1 fruit fly cellular context compared by ENCODE assay signal in the genomic region with DNA sequence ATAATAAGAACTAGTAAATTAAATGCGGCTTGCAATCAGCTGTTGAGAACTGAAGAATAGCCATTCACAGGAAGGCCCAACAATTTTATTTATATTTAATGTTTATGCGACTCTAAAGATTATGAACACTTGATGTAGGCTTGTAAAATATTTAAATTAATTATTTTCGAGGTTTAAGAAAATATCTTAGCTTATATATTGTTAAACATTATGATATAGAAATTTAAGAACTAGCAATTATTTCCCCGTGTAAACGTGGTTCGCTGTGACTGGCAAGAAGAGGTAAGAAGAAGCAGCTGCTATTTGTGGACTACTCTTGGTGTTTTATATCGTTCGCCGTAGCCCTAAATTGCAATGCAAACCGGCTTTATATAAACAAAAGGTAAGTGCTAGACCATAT.
A peak's percentile ranks its signal among the peaks of the same experiment; 100 is the strongest.
TF ChIP-seq lines count a peak whose summit lies in the region.

TSS of gene mRpL24 (minus strand) at position 62 of the 400 bp plus-strand sequence.
TSS of gene betaggt-I (plus strand) at position 280 of the 400 bp plus-strand sequence.

TF ChIP-seq in whole organism, embryonic, 481 proteins besides CTCF, POLR2A, EP300 and RAD21 (continued from another document and continues in another):
- TF ChIP-seq BEAF-32 (GFP tag; optimal IDR thresholded peaks at IDR 0.05; lab: Kevin White, UChicago) = peak; percentile 39
- peak; percentile 96 for TF ChIP-seq CG8388 (GFP tag; optimal IDR thresholded peaks at IDR 0.05; lab: Kevin White, UChicago)
- peak; percentile 87 for TF ChIP-seq Ravus (GFP tag; IDR thresholded peaks at IDR 0.05; lab: Robert Waterston, UW)
- peak; percentile 91 for TF ChIP-seq CG1024 (GFP tag; IDR thresholded peaks at IDR 0.05; lab: Robert Waterston, UW)
- peak; percentile 53 for TF ChIP-seq disco-r (GFP tag; optimal IDR thresholded peaks at IDR 0.05; lab: Kevin White, UChicago)
- TF ChIP-seq CG11560 (tag; IDR thresholded peaks at IDR 0.05; lab: Robert Waterston, UW) = peak; percentile 83
- peak; percentile 93 for TF ChIP-seq Sox100B (GFP tag; optimal IDR thresholded peaks at IDR 0.05; lab: Kevin White, UChicago)
- peak; percentile 95 for TF ChIP-seq CG11504 (tag; optimal IDR thresholded peaks at IDR 0.05; lab: Kevin White, UChicago)
- TF ChIP-seq CG18262 (tag; optimal IDR thresholded peaks at IDR 0.05; lab: Kevin White, UChicago) = peak; percentile 97
- TF ChIP-seq CG3995 (GFP tag; optimal IDR thresholded peaks at IDR 0.05; lab: Kevin White, UChicago) = peak; percentile 70
- no peak for TF ChIP-seq btn (GFP tag; optimal IDR thresholded peaks at IDR 0.05; lab: Kevin White, UChicago)
- peak; percentile 50 for TF ChIP-seq NC2α (GFP tag; optimal IDR thresholded peaks at IDR 0.05; lab: Kevin White, UChicago)
- TF ChIP-seq CG12299 (tag; optimal IDR thresholded peaks at IDR 0.05; lab: Kevin White, UChicago) = peak; percentile 96
- peak; percentile 72 for TF ChIP-seq bab2 (GFP tag; optimal IDR thresholded peaks at IDR 0.05; lab: Kevin White, UChicago)
- TF ChIP-seq Opbp (GFP tag; IDR thresholded peaks at IDR 0.05; lab: Robert Waterston, UW; ENCODE audit: partially characterized antibody) = no peak
- no peak for TF ChIP-seq zen2 (GFP tag; IDR thresholded peaks at IDR 0.05; lab: Robert Waterston, UW; ENCODE audit: partially characterized antibody)
- TF ChIP-seq MBD-R2 (GFP tag; IDR thresholded peaks at IDR 0.05; lab: Robert Waterston, UW) = peak; percentile 99
- peak; percentile 94 for TF ChIP-seq Ets65A (GFP tag; lab: Kevin White, UChicago)
- TF ChIP-seq CG6175 (GFP tag; IDR thresholded peaks at IDR 0.05; lab: Robert Waterston, UW) = peak; percentile 92
- TF ChIP-seq Pdp1 (GFP tag; optimal IDR thresholded peaks at IDR 0.05; lab: Kevin White, UChicago) = peak; percentile 72 to 88
- TF ChIP-seq E2f1 (GFP tag; IDR thresholded peaks at IDR 0.05; lab: Robert Waterston, UW) = peak; percentile 97
- peak; percentile 89 for TF ChIP-seq bowl (GFP tag; IDR thresholded peaks at IDR 0.05; lab: Robert Waterston, UW)
- TF ChIP-seq Hand (GFP tag; optimal IDR thresholded peaks at IDR 0.05; lab: Kevin White, UChicago) = peak; percentile 77
- peak; percentile 72 for TF ChIP-seq fd102C (GFP tag; optimal IDR thresholded peaks at IDR 0.05; lab: Kevin White, UChicago)
- peak; percentile 99 for TF ChIP-seq row (GFP tag; IDR thresholded peaks at IDR 0.05; lab: Robert Waterston, UW)
- TF ChIP-seq Usf (GFP tag; optimal IDR thresholded peaks at IDR 0.05; lab: Kevin White, UChicago) = peak; percentile 91
- peak; percentile 87 for TF ChIP-seq aop (GFP tag; IDR thresholded peaks at IDR 0.05; lab: Robert Waterston, UW)
- peak; percentile 88 for TF ChIP-seq CG12219 (GFP tag; optimal IDR thresholded peaks at IDR 0.05; lab: Kevin White, UChicago)
- TF ChIP-seq H2.0 (GFP tag; IDR thresholded peaks at IDR 0.05; lab: Robert Waterston, UW) = peak; percentile 97
- peak; percentile 96 for TF ChIP-seq CG13894 (tag; optimal IDR thresholded peaks at IDR 0.05; lab: Kevin White, UChicago)
- peak; percentile 85 to 97 for TF ChIP-seq Hr51 (GFP tag; optimal IDR thresholded peaks at IDR 0.05; lab: Kevin White, UChicago)
- TF ChIP-seq yki (optimal IDR thresholded peaks at IDR 0.05; lab: Kevin White, UChicago) = peak; percentile 56
- no peak for TF ChIP-seq lov (optimal IDR thresholded peaks at IDR 0.05; lab: Kevin White, UChicago)
- peak; percentile 93 for TF ChIP-seq lov (GFP tag; IDR thresholded peaks at IDR 0.05; lab: Robert Waterston, UW)
- TF ChIP-seq dmrt11E (tag; optimal IDR thresholded peaks at IDR 0.05; lab: Kevin White, UChicago) = peak; percentile 96
- TF ChIP-seq H15 (GFP tag; IDR thresholded peaks at IDR 0.05; lab: Robert Waterston, UW) = peak; percentile 96
- TF ChIP-seq CG42726 (GFP tag; IDR thresholded peaks at IDR 0.05; lab: Robert Waterston, UW; ENCODE audit: partially characterized antibody) = no peak
- TF ChIP-seq CG8765 (GFP tag; IDR thresholded peaks at IDR 0.05; lab: Robert Waterston, UW) = peak; percentile 95
- TF ChIP-seq CG1832 (GFP tag; optimal IDR thresholded peaks at IDR 0.05; lab: Kevin White, UChicago) = no peak
- TF ChIP-seq repo (GFP tag; optimal IDR thresholded peaks at IDR 0.05; lab: Kevin White, UChicago) = peak; percentile 12
- peak; percentile 84 for TF ChIP-seq CG8290 (GFP tag; optimal IDR thresholded peaks at IDR 0.05; lab: Kevin White, UChicago)
- TF ChIP-seq CG8290 (tag; optimal IDR thresholded peaks at IDR 0.05; lab: Kevin White, UChicago) = peak; percentile 9 to 74
- peak; percentile 40 for TF ChIP-seq Dref (GFP tag; IDR thresholded peaks at IDR 0.05; lab: Robert Waterston, UW)
- no peak for TF ChIP-seq nerfin-2 (GFP tag; IDR thresholded peaks at IDR 0.05; lab: Robert Waterston, UW; ENCODE audit: partially characterized antibody)
- peak; percentile 85 for TF ChIP-seq HLH54F (GFP tag; optimal IDR thresholded peaks at IDR 0.05; lab: Kevin White, UChicago)
- peak; percentile 94 for TF ChIP-seq CG12104 (GFP tag; optimal IDR thresholded peaks at IDR 0.05; lab: Kevin White, UChicago)
- TF ChIP-seq CG3065 (GFP tag; optimal IDR thresholded peaks at IDR 0.05; lab: Kevin White, UChicago) = peak; percentile 90
- peak; percentile 91 for TF ChIP-seq ewg (GFP tag; optimal IDR thresholded peaks at IDR 0.05; lab: Kevin White, UChicago)
- peak; percentile 55 for TF ChIP-seq CG8089 (GFP tag; optimal IDR thresholded peaks at IDR 0.05; lab: Kevin White, UChicago)
- TF ChIP-seq CG2120 (GFP tag; optimal IDR thresholded peaks at IDR 0.05; lab: Kevin White, UChicago) = peak; percentile 96
- TF ChIP-seq CG11456 (GFP tag; IDR thresholded peaks at IDR 0.05; lab: Robert Waterston, UW) = peak; percentile 94
- TF ChIP-seq CG17361 (GFP tag; IDR thresholded peaks at IDR 0.05; lab: Robert Waterston, UW) = peak; percentile 98
- TF ChIP-seq CG12744 (GFP tag; optimal IDR thresholded peaks at IDR 0.05; lab: Kevin White, UChicago) = peak; percentile 78
- TF ChIP-seq Dp (GFP tag; optimal IDR thresholded peaks at IDR 0.05; lab: Kevin White, UChicago) = peak; percentile 25
- peak; percentile 87 for TF ChIP-seq CG3838 (GFP tag; optimal IDR thresholded peaks at IDR 0.05; lab: Kevin White, UChicago)
- no peak for TF ChIP-seq CG2129 (GFP tag; IDR thresholded peaks at IDR 0.05; lab: Robert Waterston, UW; ENCODE audit: partially characterized antibody)
- TF ChIP-seq gro (GFP tag; optimal IDR thresholded peaks at IDR 0.05; lab: Kevin White, UChicago) = no peak
- peak; percentile 50 for TF ChIP-seq Atf-2 (GFP tag; optimal IDR thresholded peaks at IDR 0.05; lab: Kevin White, UChicago)
- TF ChIP-seq Doc3 (GFP tag; IDR thresholded peaks at IDR 0.05; lab: Robert Waterston, UW; ENCODE audit: partially characterized antibody) = no peak
- TF ChIP-seq nerfin-1 (tag; optimal IDR thresholded peaks at IDR 0.05; lab: Kevin White, UChicago) = peak; percentile 95
- peak; percentile 90 for TF ChIP-seq odd (GFP tag; optimal IDR thresholded peaks at IDR 0.05; lab: Kevin White, UChicago)
- TF ChIP-seq Lim3 (GFP tag; IDR thresholded peaks at IDR 0.05; lab: Robert Waterston, UW) = peak; percentile 75; the same call in 1 of the 2 replicates
- TF ChIP-seq CG7745 (tag; optimal IDR thresholded peaks at IDR 0.05; lab: Kevin White, UChicago) = peak; percentile 58
- no peak for TF ChIP-seq prd (optimal IDR thresholded peaks at IDR 0.05; lab: Kevin White, UChicago)
- peak; percentile 97 for TF ChIP-seq prd (GFP tag; IDR thresholded peaks at IDR 0.05; lab: Robert Waterston, UW)
- peak; percentile 31 for TF ChIP-seq CG9797 (GFP tag; optimal IDR thresholded peaks at IDR 0.05; lab: Kevin White, UChicago)
- TF ChIP-seq Hr39 (optimal IDR thresholded peaks at IDR 0.05; lab: Kevin White, UChicago) = no peak
- TF ChIP-seq CG32767 (GFP tag; IDR thresholded peaks at IDR 0.05; lab: Robert Waterston, UW) = peak; percentile 97
- peak; percentile 87 for TF ChIP-seq exex (tag; optimal IDR thresholded peaks at IDR 0.05; lab: Kevin White, UChicago)
- TF ChIP-seq Sry-β (GFP tag; optimal IDR thresholded peaks at IDR 0.05; lab: Kevin White, UChicago) = peak; percentile 43
- TF ChIP-seq CG1233 (GFP tag; optimal IDR thresholded peaks at IDR 0.05; lab: Kevin White, UChicago) = peak; percentile 95
- TF ChIP-seq eve (GFP tag; optimal IDR thresholded peaks at IDR 0.05; lab: Kevin White, UChicago) = no peak
- TF ChIP-seq CG3847 (GFP tag; IDR thresholded peaks at IDR 0.05; lab: Robert Waterston, UW) = peak; percentile 97
- peak; percentile 99 for TF ChIP-seq Xrp1 (GFP tag; IDR thresholded peaks at IDR 0.05; lab: Robert Waterston, UW)
- TF ChIP-seq emc (GFP tag; optimal IDR thresholded peaks at IDR 0.05; lab: Kevin White, UChicago) = peak; percentile 45
- peak; percentile 87 for TF ChIP-seq CG30431 (GFP tag; optimal IDR thresholded peaks at IDR 0.05; lab: Kevin White, UChicago)
- peak; percentile 92 for TF ChIP-seq CG3407 (GFP tag; optimal IDR thresholded peaks at IDR 0.05; lab: Kevin White, UChicago)
- peak; percentile 61 for TF ChIP-seq Ets97D (GFP tag; optimal IDR thresholded peaks at IDR 0.05; lab: Kevin White, UChicago)
- TF ChIP-seq CG5953 (GFP tag; IDR thresholded peaks at IDR 0.05; lab: Robert Waterston, UW) = peak; percentile 97
- peak; percentile 93 for TF ChIP-seq CG14667 (GFP tag; IDR thresholded peaks at IDR 0.05; lab: Robert Waterston, UW)
- TF ChIP-seq CG10462 (GFP tag; optimal IDR thresholded peaks at IDR 0.05; lab: Kevin White, UChicago) = peak; percentile 91
- peak; percentile 96 for TF ChIP-seq Abd-B (GFP tag; optimal IDR thresholded peaks at IDR 0.05; lab: Kevin White, UChicago)
- TF ChIP-seq CG2116 (GFP tag; optimal IDR thresholded peaks at IDR 0.05; lab: Kevin White, UChicago) = peak; percentile 85
- no peak; the same call in 2 of the 3 replicates for TF ChIP-seq knrl (GFP tag; IDR thresholded peaks at IDR 0.05; lab: Robert Waterston, UW; ENCODE audit: partially characterized antibody)
- TF ChIP-seq CG17385 (GFP tag; optimal IDR thresholded peaks at IDR 0.05; lab: Kevin White, UChicago) = peak; percentile 99
- peak; percentile 75 for TF ChIP-seq tup (GFP tag; optimal IDR thresholded peaks at IDR 0.05; lab: Kevin White, UChicago)
- peak; percentile 71 for TF ChIP-seq CG10274 (GFP tag; optimal IDR thresholded peaks at IDR 0.05; lab: Kevin White, UChicago)
- TF ChIP-seq dpn (GFP tag; optimal IDR thresholded peaks at IDR 0.05; lab: Kevin White, UChicago) = peak; percentile 50 to 95
- TF ChIP-seq CG18619 (GFP tag; optimal IDR thresholded peaks at IDR 0.05; lab: Kevin White, UChicago) = peak; percentile 93
- TF ChIP-seq CG14860 (GFP tag; IDR thresholded peaks at IDR 0.05; lab: Robert Waterston, UW; ENCODE audit: partially characterized antibody) = 0 out of 3 replicates have a peak, but pooled peaks have one; percentile 7
- TF ChIP-seq Vsx1 (GFP tag; optimal IDR thresholded peaks at IDR 0.05; lab: Kevin White, UChicago) = peak; percentile 79
- TF ChIP-seq CG16813 (GFP tag; IDR thresholded peaks at IDR 0.05; lab: Robert Waterston, UW; ENCODE audit: partially characterized antibody) = no peak
- TF ChIP-seq Rx (GFP tag; IDR thresholded peaks at IDR 0.05; lab: Robert Waterston, UW) = peak; percentile 97
- TF ChIP-seq CG6765 (GFP tag; optimal IDR thresholded peaks at IDR 0.05; lab: Kevin White, UChicago) = peak; percentile 93
- TF ChIP-seq wek (GFP tag; optimal IDR thresholded peaks at IDR 0.05; lab: Kevin White, UChicago) = peak; percentile 74
- peak; percentile 75 for TF ChIP-seq Jarid2 (GFP tag; optimal IDR thresholded peaks at IDR 0.05; lab: Kevin White, UChicago)
- TF ChIP-seq trem (tag; optimal IDR thresholded peaks at IDR 0.05; lab: Kevin White, UChicago) = peak; percentile 95
- peak; percentile 83 for TF ChIP-seq CG4707 (GFP tag; optimal IDR thresholded peaks at IDR 0.05; lab: Kevin White, UChicago)
- peak; percentile 94 for TF ChIP-seq wdn (GFP tag; IDR thresholded peaks at IDR 0.05; lab: Robert Waterston, UW)
- peak; percentile 91 for TF ChIP-seq CG11696 (GFP tag; IDR thresholded peaks at IDR 0.05; lab: Robert Waterston, UW)
- peak; percentile 89 for TF ChIP-seq cas (GFP tag; IDR thresholded peaks at IDR 0.05; lab: Robert Waterston, UW)
- peak; percentile 94 for TF ChIP-seq Blimp-1 (GFP tag; optimal IDR thresholded peaks at IDR 0.05; lab: Kevin White, UChicago)
- no peak for TF ChIP-seq nau (GFP tag; optimal IDR thresholded peaks at IDR 0.05; lab: Kevin White, UChicago)
- no peak for TF ChIP-seq Hr78 (GFP tag; optimal IDR thresholded peaks at IDR 0.05; lab: Kevin White, UChicago)
- TF ChIP-seq Atf3 (GFP tag; optimal IDR thresholded peaks at IDR 0.05; lab: Kevin White, UChicago) = peak; percentile 69
- peak; percentile 96 for TF ChIP-seq HLH3B (GFP tag; IDR thresholded peaks at IDR 0.05; lab: Robert Waterston, UW)
- TF ChIP-seq CG10267 (tag; optimal IDR thresholded peaks at IDR 0.05; lab: Kevin White, UChicago) = peak; percentile 92
- peak; percentile 85 for TF ChIP-seq Taf1 (GFP tag; IDR thresholded peaks at IDR 0.05; lab: Robert Waterston, UW)
- peak; percentile 98 for TF ChIP-seq CG2712 (tag; optimal IDR thresholded peaks at IDR 0.05; lab: Kevin White, UChicago)
- TF ChIP-seq br (optimal IDR thresholded peaks at IDR 0.05; lab: Kevin White, UChicago) = no peak
- peak; percentile 90 for TF ChIP-seq gt (GFP tag; IDR thresholded peaks at IDR 0.05; lab: Robert Waterston, UW)
- TF ChIP-seq MTF-1 (GFP tag; optimal IDR thresholded peaks at IDR 0.05; lab: Kevin White, UChicago; ENCODE audit: borderline replicate concordance) = peak; percentile 87
- TF ChIP-seq Bgb (GFP tag; IDR thresholded peaks at IDR 0.05; lab: Robert Waterston, UW; ENCODE audit: partially characterized antibody) = no peak
- peak; percentile 89 for TF ChIP-seq CG17612 (GFP tag; IDR thresholded peaks at IDR 0.05; lab: Robert Waterston, UW)
- peak; percentile 86 for TF ChIP-seq CG7357 (GFP tag; IDR thresholded peaks at IDR 0.05; lab: Robert Waterston, UW)
- peak; percentile 64; the same call in 1 of the 2 replicates for TF ChIP-seq CkIIα-i1 (GFP tag; IDR thresholded peaks at IDR 0.05; lab: Robert Waterston, UW)
- TF ChIP-seq CG31224 (GFP tag; IDR thresholded peaks at IDR 0.05; lab: Robert Waterston, UW) = peak; percentile 93
- TF ChIP-seq Dip2 (GFP tag; IDR thresholded peaks at IDR 0.05; lab: Robert Waterston, UW) = peak; percentile 51; the same call in 1 of the 2 replicates
- TF ChIP-seq CG6254 (GFP tag; optimal IDR thresholded peaks at IDR 0.05; lab: Kevin White, UChicago) = peak; percentile 86
- peak; percentile 62 for TF ChIP-seq CG9609 (GFP tag; optimal IDR thresholded peaks at IDR 0.05; lab: Kevin White, UChicago)
- peak; percentile 49 for TF ChIP-seq ftz-f1 (GFP tag; optimal IDR thresholded peaks at IDR 0.05; lab: Kevin White, UChicago)
- peak; percentile 94 for TF ChIP-seq Chrac-16 (GFP tag; optimal IDR thresholded peaks at IDR 0.05; lab: Kevin White, UChicago)
- peak; percentile 33; the same call in 1 of the 2 replicates for TF ChIP-seq dan (GFP tag; IDR thresholded peaks at IDR 0.05; lab: Robert Waterston, UW)
- TF ChIP-seq CG13624 (GFP tag; optimal IDR thresholded peaks at IDR 0.05; lab: Kevin White, UChicago) = peak; percentile 64
